Fruit fly (Drosophila melanogaster) whole organism, wandering third instar larva: Measurements from ENCODE around the gene santa-maria.

ENCODE experiments used
- Abd-B ChIP-seq: fragments of >200 bp; optimal IDR thresholded peaks from 2 replicates; lab custom pipeline; 2017; ENCODE audit warnings: missing biosample characterization, missing genetic modification characterization
- CG32264 ChIP-seq: fragments of 200-800 bp; sonication (Bioruptor generic); optimal IDR thresholded peaks from 2 replicates; lab custom pipeline; 2016; ENCODE audit warnings: missing biosample characterization, missing genetic modification characterization
- CG9705 ChIP-seq: fragments of 200-800 bp; sonication (Bioruptor generic); optimal IDR thresholded peaks from 2 replicates; lab custom pipeline; 2018; ENCODE audit warnings: missing biosample characterization, mild to moderate bottlenecking, missing genetic modification characterization
- CrebA ChIP-seq: fragments of 200-800 bp; sonication (Bioruptor generic); optimal IDR thresholded peaks from 2 replicates; lab custom pipeline; 2016; ENCODE audit warnings: missing biosample characterization, mild to moderate bottlenecking, missing genetic modification characterization, borderline replicate concordance
- Dfd ChIP-seq: fragments of >200 bp; optimal IDR thresholded peaks from 2 replicates; lab custom pipeline; 2017; ENCODE audit warnings: missing biosample characterization, missing genetic modification characterization
- Dif ChIP-seq: fragments of 200-275, 200-300 bp; sonication (Bioruptor generic); optimal IDR thresholded peaks from 2 replicates; lab custom pipeline; 2018; ENCODE audit warnings: missing biosample characterization, missing genetic modification characterization; ENCODE audit not compliant: partially characterized antibody
- GATAd ChIP-seq: sonication (Bioruptor generic); optimal IDR thresholded peaks from 2 replicates; lab custom pipeline; 2016; ENCODE audit warnings: missing biosample characterization, missing genetic modification characterization
- HLH106 ChIP-seq: fragments of 200-800 bp; optimal IDR thresholded peaks from 3 replicates; lab custom pipeline; 2019; ENCODE audit warnings: missing biosample characterization, mild to moderate bottlenecking, missing genetic modification characterization, moderate library complexity
- Hnf4 ChIP-seq: fragments of 200-800 bp; sonication (Bioruptor generic); optimal IDR thresholded peaks from 2 replicates; lab custom pipeline; 2016; ENCODE audit warnings: missing biosample characterization, mild to moderate bottlenecking, missing genetic modification characterization
- Hr78 ChIP-seq: fragments of >200 bp; optimal IDR thresholded peaks from 2 replicates; lab custom pipeline; 2017; ENCODE audit warnings: missing biosample characterization, missing genetic modification characterization
- Hr83 ChIP-seq: fragments of 200-300 bp; sonication (Bioruptor generic); optimal IDR thresholded peaks from 2 replicates; lab custom pipeline; 2016; ENCODE audit warnings: missing biosample characterization, mild to moderate bottlenecking, missing genetic modification characterization, moderate library complexity; ENCODE audit not compliant: poor library complexity, severe bottlenecking
- Jra ChIP-seq: sonication (Bioruptor generic); optimal IDR thresholded peaks from 2 replicates; lab custom pipeline; 2016; ENCODE audit warnings: missing biosample characterization, missing genetic modification characterization
- Mio ChIP-seq: sonication (Bioruptor generic); optimal IDR thresholded peaks from 2 replicates; lab custom pipeline; 2016; ENCODE audit warnings: missing biosample characterization, missing genetic modification characterization
- Myc ChIP-seq: fragments of >200 bp; optimal IDR thresholded peaks from 2 replicates; lab custom pipeline; 2017
- N ChIP-seq: fragments of >200 bp; optimal IDR thresholded peaks from 2 replicates; lab custom pipeline; 2018; ENCODE audit warnings: missing biosample characterization, missing external identifiers, missing genetic modification characterization
- OdsH ChIP-seq: fragments of 200-800 bp; sonication (Bioruptor generic); optimal IDR thresholded peaks from 2 replicates; lab custom pipeline; 2016; ENCODE audit warnings: missing biosample characterization, mild to moderate bottlenecking, missing genetic modification characterization
- Rel ChIP-seq, 2 experiments: fragments of 200-800 bp; sonication (Bioruptor generic) in 1 of 2; optimal IDR thresholded peaks; 2 replicates in 1 of 2; 3 replicates in 1 of 2; lab custom pipeline; 2016 to 2019; ENCODE audit warnings: mild to moderate bottlenecking in 2 of 2, missing biosample characterization in 2 of 2, missing genetic modification characterization in 2 of 2, moderate library complexity in 1 of 2
- Sp1 ChIP-seq: fragments of 200-800 bp; sonication (Bioruptor generic); optimal IDR thresholded peaks from 3 replicates; lab custom pipeline; 2019; ENCODE audit warnings: missing biosample characterization, mild to moderate bottlenecking, missing genetic modification characterization, moderate library complexity
- Vsx2 ChIP-seq: fragments of 200-300, 225-300 bp; sonication (Bioruptor generic); optimal IDR thresholded peaks from 2 replicates; lab custom pipeline; 2018; ENCODE audit warnings: missing biosample characterization, missing genetic modification characterization; ENCODE audit not compliant: partially characterized antibody
- br ChIP-seq: fragments of 200-800 bp; sonication (Bioruptor generic); optimal IDR thresholded peaks from 2 replicates; lab custom pipeline; 2016; ENCODE audit warnings: missing biosample characterization, missing genetic modification characterization
- brk ChIP-seq: fragments of 200-800 bp; sonication (Bioruptor generic); optimal IDR thresholded peaks from 2 replicates; lab custom pipeline; 2016; ENCODE audit warnings: missing biosample characterization, mild to moderate bottlenecking, missing genetic modification characterization
- dl ChIP-seq, 2 experiments: fragments of 175-275, 200-275 bp in 1 of 2; fragments of 200-275 bp in 1 of 2; sonication (Bioruptor generic); optimal IDR thresholded peaks; lab custom pipeline; 2018; ENCODE audit warnings: mild to moderate bottlenecking in 2 of 2, missing biosample characterization in 2 of 2, missing genetic modification characterization in 2 of 2, moderate library complexity in 2 of 2; ENCODE audit not compliant: partially characterized antibody in 2 of 2, insufficient read depth in 1 of 2
- dmrt93B ChIP-seq: fragments of 200-800 bp; sonication (Bioruptor generic); optimal IDR thresholded peaks from 2 replicates; lab custom pipeline; 2018; ENCODE audit warnings: missing biosample characterization, mild to moderate bottlenecking, missing genetic modification characterization
- dsf ChIP-seq: sonication (Bioruptor generic); optimal IDR thresholded peaks from 2 replicates; lab custom pipeline; 2016; ENCODE audit warnings: missing biosample characterization, missing genetic modification characterization, borderline replicate concordance
- ey ChIP-seq: fragments of 200-800 bp; sonication (Bioruptor generic); optimal IDR thresholded peaks from 2 replicates; lab custom pipeline; 2016; ENCODE audit warnings: missing biosample characterization, missing genetic modification characterization
- foxo ChIP-seq, 2 experiments: fragments of 200-800 bp; sonication (Bioruptor generic); optimal IDR thresholded peaks; 2 replicates in 1 of 2; 3 replicates in 1 of 2; lab custom pipeline; 2016 to 2017; ENCODE audit warnings: missing biosample characterization in 2 of 2, missing genetic modification characterization in 2 of 2
- fru ChIP-seq: fragments of 200-800 bp; sonication (Bioruptor generic); optimal IDR thresholded peaks from 3 replicates; lab custom pipeline; 2016; ENCODE audit warnings: missing biosample characterization, mild to moderate bottlenecking, missing genetic modification characterization
- h ChIP-seq: fragments of 200-800 bp; sonication (Bioruptor generic); optimal IDR thresholded peaks from 3 replicates; lab custom pipeline; 2016; ENCODE audit warnings: missing biosample characterization, mild to moderate bottlenecking, missing genetic modification characterization
- jim ChIP-seq: fragments of 175-275, 200-325 bp; sonication (Bioruptor generic); optimal IDR thresholded peaks from 2 replicates; lab custom pipeline; 2016; ENCODE audit warnings: missing biosample characterization, mild to moderate bottlenecking, missing genetic modification characterization
- lola ChIP-seq: fragments of >200 bp; optimal IDR thresholded peaks from 2 replicates; lab custom pipeline; 2017; ENCODE audit warnings: missing biosample characterization, missing genetic modification characterization
- pan ChIP-seq: fragments of >200 bp; optimal IDR thresholded peaks from 2 replicates; lab custom pipeline; 2017
- psq ChIP-seq: fragments of 200-800 bp; sonication (Bioruptor generic); optimal IDR thresholded peaks from 3 replicates; lab custom pipeline; 2017; ENCODE audit warnings: missing biosample characterization, mild to moderate bottlenecking, missing genetic modification characterization, moderate library complexity
- rgr ChIP-seq: fragments of 200-800 bp; sonication (Bioruptor generic); optimal IDR thresholded peaks from 3 replicates; lab custom pipeline; 2016; ENCODE audit warnings: missing biosample characterization, mild to moderate bottlenecking, missing genetic modification characterization
- sage ChIP-seq: fragments of 200-800 bp; sonication (Bioruptor generic); optimal IDR thresholded peaks from 2 replicates; lab custom pipeline; 2016; ENCODE audit warnings: missing biosample characterization, mild to moderate bottlenecking, missing genetic modification characterization
- sv ChIP-seq: fragments of 200-800 bp; sonication (Bioruptor generic); optimal IDR thresholded peaks from 3 replicates; lab custom pipeline; 2016; ENCODE audit warnings: missing biosample characterization, missing genetic modification characterization
- tai ChIP-seq: sonication (Bioruptor generic); optimal IDR thresholded peaks from 2 replicates; lab custom pipeline; 2016; ENCODE audit warnings: missing biosample characterization, missing genetic modification characterization
- usp ChIP-seq: fragments of >200 bp; optimal IDR thresholded peaks from 2 replicates; lab custom pipeline; 2017; ENCODE audit warnings: missing biosample characterization, missing genetic modification characterization
- woc ChIP-seq: sonication (Bioruptor generic); optimal IDR thresholded peaks from 2 replicates; lab custom pipeline; 2016; ENCODE audit warnings: missing biosample characterization, mild to moderate bottlenecking, missing genetic modification characterization

The santa-maria gene

DNA sequence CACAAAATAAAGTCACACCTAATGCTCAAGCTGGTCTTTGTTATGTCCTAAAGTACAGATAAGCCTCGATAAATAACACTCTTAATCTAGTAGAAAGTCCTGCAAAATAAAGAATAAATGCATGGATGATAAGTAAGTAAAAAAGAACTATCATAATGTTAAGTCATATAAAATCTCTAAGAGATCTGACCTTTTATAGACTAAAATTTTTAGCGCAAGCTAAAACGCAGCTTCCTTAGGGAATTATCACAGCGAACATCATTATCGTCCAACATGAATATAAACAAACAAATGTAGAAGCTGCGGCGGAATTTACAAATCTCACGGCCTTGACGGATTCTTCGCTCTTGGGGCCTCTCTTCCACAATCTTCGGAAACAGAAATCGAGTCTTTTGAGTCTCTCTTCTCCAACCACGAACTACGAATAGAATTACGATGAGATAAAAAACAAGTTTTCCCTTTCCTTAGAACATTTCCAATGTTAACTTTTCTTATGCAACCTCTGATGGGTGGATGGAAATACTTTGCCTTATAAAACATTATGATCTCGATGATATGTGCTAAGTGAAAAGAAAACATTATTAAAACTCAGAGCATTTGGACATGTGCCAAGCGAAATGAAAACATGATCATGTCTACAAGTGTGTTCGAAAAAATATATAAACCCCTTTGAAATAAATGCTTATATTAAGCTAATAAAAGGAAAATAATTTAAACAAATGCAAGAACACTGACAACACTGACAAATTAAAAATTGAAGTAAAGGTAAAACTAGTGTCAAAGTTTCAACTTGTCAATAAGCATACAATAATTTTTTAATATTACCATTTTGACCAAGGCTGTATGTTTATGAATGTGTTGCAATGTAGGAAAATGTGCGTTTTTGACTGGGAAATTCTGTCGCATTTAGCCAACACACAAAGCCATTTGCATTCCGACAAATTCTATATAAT, 43.6 kb upstream of the santa-maria start:
- TF ChIP-seq rgr (GFP tag; lab: Kevin White, UChicago) (no peak), Rel (GFP tag; optimal IDR thresholded peaks at IDR 0.05; lab: Kevin White, UChicago) (no peak), Rel (tag; optimal IDR thresholded peaks at IDR 0.05; lab: Kevin White, UChicago) (no peak), fru (GFP tag; lab: Kevin White, UChicago) (peak; percentile 10), tai (GFP tag; lab: Kevin White, UChicago) (peak; percentile 42), sage (no peak), foxo (GFP tag; optimal IDR thresholded peaks at IDR 0.05; lab: Kevin White, UChicago) (peak in 1 of 2 experiments; percentile 6), sv (peak; percentile 25), h (GFP tag; lab: Kevin White, UChicago) (peak; percentile 3), usp (GFP tag; lab: Kevin White, UChicago) (no peak), CG9705 (no peak)
- TF ChIP-seq, all 38 proteins: peak for 5

DNA sequence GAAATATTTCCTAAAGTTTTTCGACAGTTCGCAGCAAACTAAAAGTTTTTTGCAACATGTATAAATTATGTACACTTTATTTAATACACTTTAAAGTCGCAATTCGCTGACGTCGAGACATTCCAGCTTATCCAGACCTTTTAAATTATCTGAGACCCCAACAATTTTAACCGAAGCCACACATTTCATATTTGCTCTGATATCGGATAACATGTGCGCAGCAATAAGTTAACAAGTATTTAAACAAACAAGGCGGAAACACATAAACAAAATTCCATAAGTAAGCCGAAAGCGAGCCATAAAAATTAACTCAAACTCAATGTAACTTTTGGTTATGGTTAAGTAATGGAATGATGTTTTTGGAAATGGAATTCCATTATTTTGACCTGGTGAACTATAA, 42.4 kb upstream of the santa-maria start:
- no peak for TF ChIP-seq Vsx2
- peak; percentile 46 for TF ChIP-seq Hr83 (GFP tag; lab: Kevin White, UChicago)
- TF ChIP-seq GATAd (GFP tag; lab: Kevin White, UChicago), result no peak
- no peak for TF ChIP-seq dmrt93B (GFP tag; lab: Kevin White, UChicago)
- TF ChIP-seq CG9705, result no peak
- no peak for TF ChIP-seq Sp1 (GFP tag; lab: Kevin White, UChicago)
- TF ChIP-seq CG32264 (GFP tag; lab: Kevin White, UChicago), result no peak
- no peak for TF ChIP-seq sage
- no peak for TF ChIP-seq sv
- TF ChIP-seq usp (GFP tag; lab: Kevin White, UChicago), result no peak
- TF ChIP-seq Mio, result no peak
- TF ChIP-seq pan (lab: Kevin White, UChicago), result no peak
- no peak for TF ChIP-seq ey (GFP tag; lab: Kevin White, UChicago)
- TF ChIP-seq brk (GFP tag; lab: Kevin White, UChicago), result no peak
- no peak for TF ChIP-seq fru (GFP tag; lab: Kevin White, UChicago)
- no peak for TF ChIP-seq Hr78 (GFP tag; lab: Kevin White, UChicago)
- TF ChIP-seq psq (GFP tag; lab: Kevin White, UChicago), result no peak
- no peak for TF ChIP-seq CrebA (GFP tag; lab: Kevin White, UChicago)
- TF ChIP-seq dl (GFP tag; optimal IDR thresholded peaks at IDR 0.05; lab: Kevin White, UChicago; ENCODE audit: insufficient read depth in 1 of 2, partially characterized antibody in 2 of 2), result no peak
- TF ChIP-seq Rel (GFP tag; optimal IDR thresholded peaks at IDR 0.05; lab: Kevin White, UChicago), result no peak
- TF ChIP-seq Rel (tag; optimal IDR thresholded peaks at IDR 0.05; lab: Kevin White, UChicago), result no peak
- no peak for TF ChIP-seq Dfd (GFP tag; lab: Kevin White, UChicago)
- no peak for TF ChIP-seq Jra
- no peak for TF ChIP-seq foxo (GFP tag; optimal IDR thresholded peaks at IDR 0.05; lab: Kevin White, UChicago)
- no peak for TF ChIP-seq dsf (GFP tag; lab: Kevin White, UChicago)
- TF ChIP-seq woc (GFP tag; lab: Kevin White, UChicago), result no peak
- peak; percentile 1 for TF ChIP-seq h (GFP tag; lab: Kevin White, UChicago)
- TF ChIP-seq Hnf4 (GFP tag; lab: Kevin White, UChicago), result peak; percentile 25
- TF ChIP-seq br (GFP tag; lab: Kevin White, UChicago), result no peak
- no peak for TF ChIP-seq lola
- TF ChIP-seq OdsH (GFP tag; lab: Kevin White, UChicago), result no peak
- TF ChIP-seq HLH106 (tag; lab: Kevin White, UChicago), result no peak
- TF ChIP-seq rgr (GFP tag; lab: Kevin White, UChicago), result peak; percentile 3
- peak; percentile 3 for TF ChIP-seq jim (GFP tag; lab: Kevin White, UChicago)
- TF ChIP-seq N (GFP tag; lab: Kevin White, UChicago), result no peak
- no peak for TF ChIP-seq Myc (lab: Kevin White, UChicago)
- TF ChIP-seq Dif, result no peak
- peak; percentile 2 for TF ChIP-seq tai (GFP tag; lab: Kevin White, UChicago)
- TF ChIP-seq Abd-B (GFP tag; lab: Kevin White, UChicago), result no peak
